Worm (Caenorhabditis elegans) whole organism, young adult: Measurements from ENCODE around the gene abu-5.
A peak's percentile ranks its signal among the peaks of the same experiment; 100 is the strongest.

Source experiments
- B0019.2 ChIP-seq: fragments of 200-800 bp; sonication (Bioruptor generic); conservative IDR thresholded peaks from 2 replicates; pipeline ENCODE4 v1.3.6; 2022; ENCODE audit warnings: missing genetic modification reagents, missing genetic modification characterization, missing compliant biosample characterization
- F55B11.4 ChIP-seq: sonication (generic microtip); optimal IDR thresholded peaks from 2 replicates; lab custom pipeline; 2016; ENCODE audit warnings: missing compliant biosample characterization, missing genetic modification characterization, borderline replicate concordance; ENCODE audit not compliant: insufficient read depth
- ceh-58 ChIP-seq: fragments of 200-800 bp; sonication (Bioruptor generic); IDR thresholded peaks from 2 replicates; pipeline ENCODE4 v1.3.6; 2022; ENCODE audit warnings: missing genetic modification characterization, missing compliant biosample characterization
- ceh-79 ChIP-seq: sonication (generic microtip); optimal IDR thresholded peaks from 2 replicates; lab custom pipeline; 2017; ENCODE audit warnings: mild to moderate bottlenecking, missing genetic modification characterization, missing compliant biosample characterization
- efl-1 ChIP-seq: fragments of 150-350 bp; optimal IDR thresholded peaks from 2 replicates; lab custom pipeline; 2014; ENCODE audit warnings: missing biosample characterization, missing genetic modification reagents, missing genetic modification characterization
- lsl-1 ChIP-seq: fragments of 200-800 bp; sonication (Bioruptor generic); optimal IDR thresholded peaks from 2 replicates; lab custom pipeline; 2018; ENCODE audit warnings: mild to moderate bottlenecking, missing genetic modification characterization, moderate library complexity, missing compliant biosample characterization
- madf-10 ChIP-seq: sonication (generic microtip); optimal IDR thresholded peaks from 2 replicates; lab custom pipeline; 2016; ENCODE audit warnings: mild to moderate bottlenecking, missing genetic modification characterization, missing compliant biosample characterization
- nfya-1 ChIP-seq: sonication (generic microtip); optimal IDR thresholded peaks from 2 replicates; lab custom pipeline; 2017; ENCODE audit warnings: antibody characterized with exemption, missing compliant biosample characterization, missing genetic modification characterization, borderline replicate concordance; ENCODE audit not compliant: insufficient read depth
- pbrm-1 ChIP-seq: fragments of 200-800 bp; sonication (Bioruptor generic); IDR thresholded peaks from 2 replicates; pipeline ENCODE4 v1.3.6; 2022; ENCODE audit warnings: missing genetic modification reagents, missing genetic modification characterization, missing compliant biosample characterization
- snpc-3.4 ChIP-seq: sonication (generic microtip); optimal IDR thresholded peaks from 2 replicates; lab custom pipeline; 2017; ENCODE audit warnings: missing genetic modification characterization, mild to moderate bottlenecking, missing compliant biosample characterization, antibody characterized with exemption, moderate library complexity, missing genotype, missing genetic modification reagents

- TF ChIP-seq ceh-79 (tag; lab: Kevin White, UChicago) (no peak), B0019.2 (GFP tag; lab: Robert Waterston, UW) (no peak), pbrm-1 (GFP tag; lab: Robert Waterston, UW) (no peak), lsl-1 (no peak), nfya-1 (tag; lab: Kevin White, UChicago) (no peak), F55B11.4 (tag; lab: Kevin White, UChicago) (no peak), ceh-58 (GFP tag; lab: Robert Waterston, UW) (no peak), madf-10 (tag; lab: Kevin White, UChicago) (no peak), snpc-3.4 (tag; lab: Kevin White, UChicago) (peak; percentile 84), efl-1 (GFP tag; lab: Kevin White, UChicago) (no peak)
Measured at ce11 chrIV:15604194-15604593, 13.7 kb downstream of the abu-5 start.
